Worm (Caenorhabditis elegans): ENCODE data around the gene srw-76.

- TF ChIP-seq B0310.2 (tag; optimal IDR thresholded peaks at IDR 0.05): no peak
- TF ChIP-seq ama-1 (optimal IDR thresholded peaks at IDR 0.05): no peak
- TF ChIP-seq ceh-13 (GFP tag; optimal IDR thresholded peaks at IDR 0.05): no peak
- no peak for TF ChIP-seq ceh-36 (tag; optimal IDR thresholded peaks at IDR 0.05)
- no peak for TF ChIP-seq tbx-11 (GFP tag; IDR thresholded peaks at IDR 0.05)
- TF ChIP-seq tbx-37 (GFP tag; conservative IDR thresholded peaks at IDR 0.05): no peak
- no peak for TF ChIP-seq tra-4 (tag; optimal IDR thresholded peaks at IDR 0.05)
- TF ChIP-seq flt-1 (GFP tag; IDR thresholded peaks at IDR 0.05): no peak
Observed at ce11 chrV:16596102-16596501, 42.0 kb downstream of the srw-76 start.
